Worm (Caenorhabditis elegans): Measurements from ENCODE around the gene Y67H2A.7.

DNA sequence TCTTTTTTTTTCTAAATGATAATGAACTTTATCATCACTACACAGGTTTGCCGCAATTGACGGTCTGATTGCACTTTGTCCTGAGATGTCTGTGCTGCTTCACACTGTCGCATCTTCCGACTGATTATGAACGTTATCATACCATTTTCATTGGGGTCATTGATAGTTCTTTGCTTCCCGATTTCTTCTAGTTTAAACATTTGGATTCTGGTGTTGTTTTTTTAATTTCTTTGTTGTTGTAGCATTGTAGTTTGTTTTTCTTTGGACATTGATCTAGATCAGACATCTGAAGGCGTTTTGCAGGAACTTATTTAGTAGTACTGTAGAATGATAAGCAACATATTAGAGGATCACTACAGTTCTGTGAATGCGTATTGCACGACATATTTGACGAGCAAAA is 15.2 kb downstream of the Y67H2A.7 start:
- TF ChIP-seq ama-1 (optimal IDR thresholded peaks at IDR 0.05) (peak; percentile 18), nhr-6 (tag; optimal IDR thresholded peaks at IDR 0.05) (peak; percentile 42), unc-55 (GFP tag; optimal IDR thresholded peaks at IDR 0.05) (no peak), skn-1 (tag; optimal IDR thresholded peaks at IDR 0.05) (peak; percentile 67), elt-1 (tag; optimal IDR thresholded peaks at IDR 0.05) (no peak), nhr-237 (tag; optimal IDR thresholded peaks at IDR 0.05) (no peak), elt-3 (tag; optimal IDR thresholded peaks at IDR 0.05) (no peak), dmd-4 (tag; optimal IDR thresholded peaks at IDR 0.05) (no peak), C34F6.9 (tag; optimal IDR thresholded peaks at IDR 0.05) (no peak), ceh-82 (tag; optimal IDR thresholded peaks at IDR 0.05) (no peak), ceh-16 (tag; optimal IDR thresholded peaks at IDR 0.05) (no peak)

Data from whole organism, L2 larva.